Fruit fly (Drosophila melanogaster): Measurements from ENCODE around the gene CG13069.

The CG13069 gene

DNA sequence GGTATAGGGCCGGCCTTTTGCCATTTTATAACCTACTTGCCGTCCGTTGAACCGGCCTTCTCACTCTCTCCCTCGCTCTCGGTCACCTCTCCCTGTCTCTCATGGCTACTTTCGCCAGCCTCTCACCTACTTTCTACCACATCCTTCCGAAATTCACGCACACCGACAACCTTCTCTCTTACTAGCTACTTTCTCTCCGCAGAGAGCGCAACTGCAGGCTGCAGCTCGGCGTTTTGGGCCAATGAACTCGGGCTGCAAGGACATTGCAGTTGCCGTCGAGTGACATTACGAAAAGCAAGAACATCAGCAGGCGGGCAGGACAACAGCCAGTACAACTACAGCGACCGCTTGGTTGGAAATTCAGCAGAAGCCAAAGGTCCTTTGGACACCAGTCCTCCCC, 23.9 kb upstream of the CG13069 start:
- TF ChIP-seq insv (optimal IDR thresholded peaks at IDR 0.05) (no peak), Sin3A (optimal IDR thresholded peaks at IDR 0.05) (no peak), psq (optimal IDR thresholded peaks at IDR 0.05) (no peak), Myc (optimal IDR thresholded peaks at IDR 0.05) (no peak), h (optimal IDR thresholded peaks at IDR 0.05) (no peak), ttk (optimal IDR thresholded peaks at IDR 0.05) (no peak)

DNA sequence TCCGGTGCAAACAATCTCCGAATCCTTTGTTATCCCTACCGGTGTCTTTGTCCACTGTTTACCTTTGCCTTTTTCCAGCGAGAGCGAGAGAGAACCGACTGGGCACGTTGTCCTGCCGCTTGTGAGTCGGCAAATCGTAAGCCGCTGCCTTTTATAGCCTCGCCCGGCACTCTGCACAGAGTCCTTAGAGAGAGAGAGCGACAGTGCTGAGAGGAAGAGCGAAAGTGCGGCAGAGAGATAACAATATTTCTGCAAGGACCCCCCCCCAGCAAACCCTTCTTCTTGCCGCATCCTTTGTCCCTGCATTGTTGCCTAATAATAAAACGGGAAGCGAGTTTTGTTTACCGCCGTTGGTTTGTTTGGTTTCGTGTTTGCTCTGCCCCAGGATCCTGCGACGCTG, 12.9 kb upstream of the CG13069 start, which contains the start of gene CG13055:
CG13055 (minus strand) TSS at position 101 of the 400 bp plus-strand sequence.
- TF ChIP-seq psq (optimal IDR thresholded peaks at IDR 0.05) (no peak), insv (optimal IDR thresholded peaks at IDR 0.05) (no peak)

DNA sequence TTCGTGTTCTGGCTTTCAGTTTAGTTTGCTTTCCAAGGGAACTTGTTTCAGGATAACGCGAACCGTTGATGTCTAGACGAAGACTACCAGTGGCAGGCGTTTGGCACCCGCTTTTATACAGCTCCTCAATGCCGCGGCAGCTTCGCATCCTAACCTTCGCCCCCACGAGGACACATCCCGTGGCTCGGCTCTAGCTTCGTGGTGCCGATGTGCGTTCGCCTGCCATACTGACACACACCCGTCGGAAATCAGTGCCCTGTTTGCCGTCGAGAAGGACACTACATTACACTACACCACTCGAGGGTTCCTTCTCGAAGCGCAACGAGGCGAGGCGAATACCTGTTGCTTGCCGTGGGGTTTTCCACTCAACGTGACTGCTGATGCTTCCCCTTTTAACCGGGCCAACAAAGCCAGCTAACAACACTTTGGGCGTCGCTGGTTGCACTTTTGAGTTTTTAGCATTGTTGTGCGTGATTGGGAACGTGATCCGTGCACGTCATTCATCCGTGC, 8.0 kb upstream of the CG13069 start, which contains the start of gene CG13054:
CG13054 (minus strand) TSS at position 74 of the 510 bp plus-strand sequence.
- TF ChIP-seq h (optimal IDR thresholded peaks at IDR 0.05) (no peak), psq (optimal IDR thresholded peaks at IDR 0.05) (no peak), Sin3A (optimal IDR thresholded peaks at IDR 0.05) (no peak), Myc (optimal IDR thresholded peaks at IDR 0.05) (no peak), insv (optimal IDR thresholded peaks at IDR 0.05) (no peak), ttk (optimal IDR thresholded peaks at IDR 0.05) (no peak)

DNA sequence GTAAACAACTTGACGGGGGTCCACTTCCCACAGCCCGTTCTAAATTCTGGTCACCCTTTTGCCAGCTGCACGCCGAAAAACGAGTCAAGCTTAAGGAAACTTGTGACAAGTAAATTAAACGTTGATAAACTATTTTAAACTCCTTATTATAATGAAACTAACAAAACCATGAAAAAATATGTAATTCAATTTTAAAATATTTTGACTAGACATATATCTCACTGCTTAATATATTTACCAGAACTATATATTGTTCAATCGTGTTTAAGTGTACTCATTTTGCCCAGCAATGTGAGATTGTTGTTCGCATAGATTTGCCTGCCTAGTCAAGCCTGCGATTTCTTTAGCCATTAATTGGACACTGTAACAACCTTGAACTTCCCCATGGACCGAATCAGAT, 5.6 kb upstream of the CG13069 start, which contains the start of gene CG13053:
CG13053 (minus strand) TSS at position 171 of the 400 bp plus-strand sequence.
- TF ChIP-seq Myc (optimal IDR thresholded peaks at IDR 0.05) (no peak), Sin3A (optimal IDR thresholded peaks at IDR 0.05) (no peak), insv (optimal IDR thresholded peaks at IDR 0.05) (no peak), ttk (optimal IDR thresholded peaks at IDR 0.05) (no peak), psq (optimal IDR thresholded peaks at IDR 0.05) (no peak), h (optimal IDR thresholded peaks at IDR 0.05) (no peak)

DNA sequence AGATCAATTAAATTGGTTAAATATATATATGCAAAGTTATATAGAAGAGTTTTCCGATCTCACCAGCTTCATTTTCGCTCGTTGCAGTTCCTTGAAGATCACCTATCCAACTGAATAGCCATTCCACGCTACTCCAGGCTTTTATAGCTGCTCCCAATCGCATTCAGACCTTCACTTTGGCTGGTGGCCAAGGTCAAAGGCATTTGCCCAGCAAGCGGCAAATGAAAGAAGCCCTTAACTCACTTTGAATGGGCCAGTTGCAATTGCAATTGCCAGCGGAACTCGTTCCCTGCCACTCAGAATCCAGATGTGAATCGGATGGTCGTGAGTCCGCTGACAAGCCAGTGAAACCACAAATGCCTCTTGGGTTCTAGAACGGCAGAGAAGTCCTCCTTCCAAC, 3.7 kb upstream of the CG13069 start, which contains the start of gene CG34247:
CG34247 (minus strand) TSS at position 101 of the 400 bp plus-strand sequence.
- TF ChIP-seq Sin3A (optimal IDR thresholded peaks at IDR 0.05) (no peak), Myc (optimal IDR thresholded peaks at IDR 0.05) (no peak), ttk (optimal IDR thresholded peaks at IDR 0.05) (no peak), psq (optimal IDR thresholded peaks at IDR 0.05) (no peak), insv (optimal IDR thresholded peaks at IDR 0.05) (no peak), h (optimal IDR thresholded peaks at IDR 0.05) (no peak)

DNA sequence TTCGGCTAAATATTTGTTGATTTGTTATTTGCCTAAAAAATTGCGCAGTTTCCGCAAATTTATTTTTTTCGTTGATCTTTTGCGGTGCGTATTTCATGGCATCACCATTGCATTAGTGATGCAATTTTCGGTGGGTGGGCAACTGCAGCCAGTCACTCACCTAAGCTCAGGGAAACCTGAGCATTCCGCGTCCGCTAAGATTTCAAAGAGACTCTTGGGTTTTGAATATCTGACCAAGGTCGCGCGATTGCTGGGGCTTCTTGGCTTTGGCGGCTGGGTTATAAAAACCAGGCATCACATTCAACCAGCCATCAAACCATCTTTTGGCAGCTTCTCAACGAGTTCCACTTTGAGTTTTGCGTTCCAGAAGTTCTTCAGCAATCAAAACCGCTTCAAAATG, 2.7 kb upstream of the CG13069 start, which contains the start of gene CG13071:
CG13071 (plus strand) TSS at position 301 of the 400 bp plus-strand sequence.
- TF ChIP-seq Sin3A (optimal IDR thresholded peaks at IDR 0.05), result no peak

DNA sequence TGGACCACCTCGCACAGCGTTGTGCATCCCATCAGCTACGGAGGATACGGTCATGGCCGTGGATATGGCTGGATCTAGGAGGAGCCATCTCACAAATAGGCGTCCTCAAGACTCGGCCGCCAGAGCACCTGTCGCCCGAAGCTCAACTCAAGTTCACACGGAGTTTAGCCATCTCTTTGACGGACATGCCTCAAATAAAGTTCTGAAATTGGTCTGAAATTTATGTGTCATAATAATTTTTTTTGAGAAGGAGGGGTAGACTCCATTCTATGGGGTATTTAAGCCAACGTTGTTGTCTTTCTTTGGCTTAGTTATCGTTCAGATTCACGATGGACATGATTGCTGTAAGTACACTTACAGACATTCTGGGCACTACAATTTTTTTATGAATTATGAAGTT, 2.1 kb upstream of the CG13069 start, which contains the start of gene CG13070:
CG13070 (plus strand) TSS at position 301 of the 400 bp plus-strand sequence.
- TF ChIP-seq ttk (optimal IDR thresholded peaks at IDR 0.05), result no peak
- TF ChIP-seq Sin3A (optimal IDR thresholded peaks at IDR 0.05), result no peak
- no peak for TF ChIP-seq psq (optimal IDR thresholded peaks at IDR 0.05)

DNA sequence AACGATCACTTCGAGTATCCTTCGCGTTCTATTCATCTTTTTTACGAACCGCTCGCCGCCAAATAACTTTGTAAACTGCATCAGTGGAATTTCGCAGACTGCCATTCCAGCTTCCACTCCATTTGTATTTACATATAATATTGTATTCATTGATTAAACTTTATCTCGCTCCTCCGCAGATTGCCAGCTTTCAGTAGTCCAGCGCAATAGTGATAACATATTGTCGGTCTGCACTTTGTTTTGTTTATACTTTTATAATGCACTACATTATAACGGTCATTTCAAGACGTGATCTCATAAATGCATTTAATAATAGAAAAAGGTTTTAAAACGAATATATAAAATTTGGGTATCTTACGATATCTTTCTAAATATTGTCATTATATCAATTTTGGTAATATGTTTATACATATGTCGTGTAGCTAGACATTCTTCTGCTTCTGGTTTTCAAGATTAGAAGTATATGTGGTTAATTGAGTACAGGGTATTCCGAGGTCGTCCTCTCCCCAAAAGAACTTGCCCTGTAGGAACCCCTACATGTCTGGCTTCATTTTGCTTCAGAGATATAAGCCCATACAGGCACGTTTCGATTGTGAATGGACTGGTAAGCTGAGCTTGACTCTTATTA, 3.0 kb downstream of the CG13069 start, which contains the start of gene CG4950:
CG4950 (minus strand) TSS at position 51 of the 628 bp plus-strand sequence.
- TF ChIP-seq psq (optimal IDR thresholded peaks at IDR 0.05) (no peak), ttk (optimal IDR thresholded peaks at IDR 0.05) (no peak), insv (optimal IDR thresholded peaks at IDR 0.05) (no peak)

DNA sequence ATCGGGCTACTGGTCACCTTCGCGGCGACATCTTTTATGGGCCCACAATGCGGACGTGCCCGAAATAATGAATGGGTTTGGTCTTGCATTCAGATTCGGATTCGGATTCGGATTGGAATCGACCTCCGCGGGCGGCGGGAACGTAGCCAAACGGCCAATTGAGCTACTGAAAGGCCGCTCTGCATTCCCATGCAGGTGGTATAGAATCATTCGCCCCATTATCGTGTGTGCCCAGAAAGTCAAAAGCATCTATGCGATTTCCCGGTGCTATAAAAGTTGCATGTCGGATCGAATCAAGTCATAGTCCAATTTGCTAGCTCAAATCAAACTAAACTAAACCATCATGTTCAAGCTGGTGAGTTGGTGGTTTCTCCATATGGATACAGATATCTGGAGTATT, 3.9 kb downstream of the CG13069 start, which contains the start of gene CG13068:
CG13068 (plus strand) TSS at position 301 of the 400 bp plus-strand sequence.
- no peak for TF ChIP-seq Myc (optimal IDR thresholded peaks at IDR 0.05)
- no peak for TF ChIP-seq psq (optimal IDR thresholded peaks at IDR 0.05)
- TF ChIP-seq h (optimal IDR thresholded peaks at IDR 0.05), result no peak
- TF ChIP-seq Sin3A (optimal IDR thresholded peaks at IDR 0.05), result no peak
- TF ChIP-seq ttk (optimal IDR thresholded peaks at IDR 0.05), result no peak
- TF ChIP-seq insv (optimal IDR thresholded peaks at IDR 0.05), result no peak

DNA sequence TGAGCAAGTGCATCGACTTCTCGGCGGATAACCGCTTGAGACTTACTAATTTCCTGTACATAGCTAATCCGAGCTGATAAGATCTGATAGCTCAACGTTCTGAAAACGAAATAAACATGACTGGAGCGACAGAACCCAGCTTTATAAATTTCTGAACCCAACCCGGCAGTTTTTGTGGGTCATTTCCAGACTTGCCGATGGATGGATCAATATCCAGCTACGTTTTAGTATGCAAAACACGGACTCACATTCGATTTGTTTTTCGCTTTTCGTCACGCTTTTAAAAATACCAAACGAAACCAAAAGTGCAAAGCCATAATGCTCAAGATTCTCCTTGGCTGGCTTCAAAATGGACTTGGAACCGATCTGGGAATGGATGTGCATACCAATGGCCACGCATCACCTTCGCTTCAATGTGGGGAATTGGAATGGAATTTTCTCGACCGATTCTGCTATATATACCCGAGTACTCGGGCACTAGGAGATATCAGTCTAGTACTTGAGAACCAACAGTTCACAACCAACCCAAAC, 5.7 kb downstream of the CG13069 start, which contains the start of the genes CG34248 and CG13067:
CG34248 (minus strand) TSS at position 101 of the 531 bp plus-strand sequence.
CG13067 (plus strand) TSS at position 481 of the 531 bp plus-strand sequence.
- TF ChIP-seq Myc (optimal IDR thresholded peaks at IDR 0.05) (no peak), ttk (optimal IDR thresholded peaks at IDR 0.05) (no peak), h (optimal IDR thresholded peaks at IDR 0.05) (no peak), psq (optimal IDR thresholded peaks at IDR 0.05) (no peak), Sin3A (optimal IDR thresholded peaks at IDR 0.05) (no peak), insv (optimal IDR thresholded peaks at IDR 0.05) (no peak)

DNA sequence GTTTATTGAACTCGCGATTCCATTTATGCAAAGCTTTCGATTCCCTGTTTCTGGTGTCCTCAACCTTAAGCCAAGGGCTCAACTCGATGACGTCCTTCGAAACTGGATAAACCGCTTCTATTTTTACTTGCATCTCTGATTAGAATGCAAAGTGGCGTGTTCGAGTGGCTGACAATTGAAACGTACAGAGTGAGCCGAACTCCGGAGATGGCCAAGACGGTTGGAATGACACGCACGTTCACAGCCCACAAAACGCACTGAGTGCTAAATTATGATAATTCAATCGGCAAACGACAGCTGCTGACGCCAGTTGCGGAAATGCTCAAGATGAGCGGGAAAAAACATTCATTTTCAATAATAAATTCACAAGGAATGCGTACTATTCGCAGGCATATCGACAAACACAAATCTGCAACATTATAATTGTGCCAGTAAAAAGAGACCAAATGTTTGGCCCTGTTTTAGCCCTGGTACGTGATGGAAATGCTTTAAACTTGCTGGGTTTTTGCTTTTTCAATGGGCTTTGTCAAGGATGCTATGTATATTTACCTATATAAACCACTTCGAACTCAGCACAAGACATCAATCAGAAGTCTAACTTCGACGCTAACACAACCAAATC, 7.3 kb downstream of the CG13069 start, which contains the start of gene CG13066:
CG13066 (plus strand) TSS at position 572 of the 622 bp plus-strand sequence.
- TF ChIP-seq Myc (optimal IDR thresholded peaks at IDR 0.05), result no peak
- no peak for TF ChIP-seq insv (optimal IDR thresholded peaks at IDR 0.05)

DNA sequence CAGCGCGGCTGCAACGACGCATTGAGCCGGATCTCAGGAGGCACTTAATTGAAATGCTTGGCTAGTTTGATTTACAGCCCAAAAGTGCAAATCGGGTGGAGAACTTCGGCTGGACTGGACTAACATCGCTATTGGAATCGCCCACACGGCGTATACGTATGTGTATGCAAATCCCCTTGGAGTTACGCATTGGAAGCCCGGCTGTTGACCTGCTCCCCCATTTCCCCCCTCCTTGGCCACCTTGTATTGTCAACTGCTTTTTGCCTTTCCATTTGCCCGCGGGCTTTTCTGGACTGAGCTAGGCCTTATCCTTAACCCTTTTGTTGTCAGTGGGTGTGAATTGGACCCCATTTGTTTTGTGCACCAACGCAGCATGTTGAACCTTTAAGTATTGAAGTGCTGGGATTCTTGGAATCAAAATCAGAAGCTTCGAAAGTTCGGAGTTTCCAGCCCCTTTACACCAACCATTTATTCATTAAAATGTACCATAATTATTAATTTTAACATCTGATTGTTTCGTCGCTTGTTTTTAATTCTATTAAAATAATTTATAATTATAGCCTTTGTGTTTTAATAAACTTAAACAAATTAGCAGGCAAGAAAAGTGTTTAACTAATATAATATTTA, 10.3 kb downstream of the CG13069 start:
- no peak for TF ChIP-seq psq (optimal IDR thresholded peaks at IDR 0.05)
- TF ChIP-seq ttk (optimal IDR thresholded peaks at IDR 0.05), result no peak
- no peak for TF ChIP-seq h (optimal IDR thresholded peaks at IDR 0.05)
- no peak for TF ChIP-seq Myc (optimal IDR thresholded peaks at IDR 0.05)
- no peak for TF ChIP-seq insv (optimal IDR thresholded peaks at IDR 0.05)
- TF ChIP-seq Sin3A (optimal IDR thresholded peaks at IDR 0.05), result no peak
